Worm (Caenorhabditis elegans): ENCODE data around the gene F40F8.12.

Gene F40F8.12

ce11 chrII:11176441-11176840 lies 46.8 kb downstream of the F40F8.12 start:
- TF ChIP-seq unc-130 (GFP tag; optimal IDR thresholded peaks at IDR 0.05) (no peak), let-607 (tag; optimal IDR thresholded peaks at IDR 0.05) (no peak), egrh-3 (GFP tag; IDR thresholded peaks at IDR 0.05) (no peak), mel-28 (tag; optimal IDR thresholded peaks at IDR 0.05; ENCODE audit: borderline replicate concordance) (no peak), nfyb-1 (GFP tag; IDR thresholded peaks at IDR 0.05) (no peak), Y53G8AR.9 (GFP tag; conservative IDR thresholded peaks at IDR 0.05) (no peak), K11D2.4 (GFP tag; IDR thresholded peaks at IDR 0.05) (0 out of 2 replicates have a peak, but pooled peaks have one; percentile 18), chd-7 (tag; optimal IDR thresholded peaks at IDR 0.05) (no peak), mcd-1 (GFP tag; IDR thresholded peaks at IDR 0.05) (peak; percentile 36; the same call in 1 of the 2 replicates), ztf-26 (tag; optimal IDR thresholded peaks at IDR 0.05) (no peak), ets-4 (GFP tag; optimal IDR thresholded peaks at IDR 0.05) (no peak), nhr-120 (GFP tag; IDR thresholded peaks at IDR 0.05) (no peak), cebp-1 (GFP tag; IDR thresholded peaks at IDR 0.05) (peak; percentile 53; the same call in 1 of the 2 replicates), cebp-1 (tag; optimal IDR thresholded peaks at IDR 0.05) (peak; percentile 69), attf-3 (GFP tag; conservative IDR thresholded peaks at IDR 0.05) (no peak), bed-2 (GFP tag; IDR thresholded peaks at IDR 0.05) (no peak), pha-4 (tag; optimal IDR thresholded peaks at IDR 0.05) (no peak), ekl-4 (GFP tag; IDR thresholded peaks at IDR 0.05) (no peak), hrde-1 (tag; optimal IDR thresholded peaks at IDR 0.05; ENCODE audit: borderline replicate concordance) (no peak), him-1 (tag; optimal IDR thresholded peaks at IDR 0.05) (no peak)

ce11 chrII:11177376-11177775 lies 47.8 kb downstream of the F40F8.12 start, which contains the start of gene F37H8.6:
F37H8.6 (minus strand) TSS chrII:11177476.
- TF ChIP-seq B0261.1 (tag; optimal IDR thresholded peaks at IDR 0.05) (no peak), mxl-1 (tag; optimal IDR thresholded peaks at IDR 0.05) (no peak)

- TF ChIP-seq ceh-40 (GFP tag; IDR thresholded peaks at IDR 0.05) = no peak
Observed at ce11 chrII:11178737-11179136, 49.1 kb downstream of the F40F8.12 start.
